Worm (Caenorhabditis elegans): ENCODE data around the gene glb-34.

The glb-34 gene

DNA sequence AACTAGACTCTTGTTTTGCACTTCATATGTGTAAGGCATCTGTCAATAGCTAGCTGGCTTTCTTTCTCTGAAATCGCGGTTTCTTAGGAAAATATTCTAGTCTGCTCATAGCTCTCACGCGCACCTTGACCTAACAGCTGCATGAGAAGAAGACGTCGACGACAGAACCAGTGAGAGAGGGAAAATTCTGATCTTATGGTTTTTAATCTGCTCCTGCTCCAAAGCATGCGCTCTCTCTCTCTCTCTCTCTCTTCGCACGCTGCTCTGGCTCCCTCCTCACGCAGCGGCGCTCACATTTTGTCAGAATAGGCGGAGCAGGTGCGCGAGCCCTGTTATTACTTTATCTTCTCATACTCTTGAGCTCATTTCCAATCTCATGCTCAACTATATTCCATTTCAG lies 49.6 kb upstream of the glb-34 start (continued):
- TF ChIP-seq lin-13 (GFP tag; optimal IDR thresholded peaks at IDR 0.05) (no peak), ceh-63 (GFP tag; optimal IDR thresholded peaks at IDR 0.05) (no peak), zip-4 (GFP tag; optimal IDR thresholded peaks at IDR 0.05) (no peak), sox-4 (tag; optimal IDR thresholded peaks at IDR 0.05) (peak; percentile 47), jun-1 (tag; optimal IDR thresholded peaks at IDR 0.05) (peak; percentile 21), nhr-71 (tag; optimal IDR thresholded peaks at IDR 0.05) (peak; percentile 85), nhr-11 (tag; optimal IDR thresholded peaks at IDR 0.05) (no peak), snpc-4 (tag; optimal IDR thresholded peaks at IDR 0.05) (no peak), ets-5 (GFP tag; IDR thresholded peaks at IDR 0.05) (no peak), Y116A8C.19 (tag; optimal IDR thresholded peaks at IDR 0.05; ENCODE audit: borderline replicate concordance) (no peak), nhr-84 (tag; optimal IDR thresholded peaks at IDR 0.05) (no peak), hlh-17 (GFP tag; optimal IDR thresholded peaks at IDR 0.05; ENCODE audit: borderline replicate concordance) (no peak), skn-1 (tag; optimal IDR thresholded peaks at IDR 0.05) (no peak), nhr-77 (tag; optimal IDR thresholded peaks at IDR 0.05) (peak; percentile 30), pax-3 (tag; optimal IDR thresholded peaks at IDR 0.05) (no peak), efl-1 (optimal IDR thresholded peaks at IDR 0.05) (peak in 1 of 2 experiments; percentile 3), efl-1 (GFP tag; optimal IDR thresholded peaks at IDR 0.05 in 1 of 2) (peak in 1 of 2 experiments; percentile 19), pqm-1 (tag; optimal IDR thresholded peaks at IDR 0.05) (no peak), ztf-4 (tag; optimal IDR thresholded peaks at IDR 0.05) (no peak), aha-1 (tag; optimal IDR thresholded peaks at IDR 0.05) (no peak), mep-1 (tag; optimal IDR thresholded peaks at IDR 0.05) (no peak), mef-2 (tag; optimal IDR thresholded peaks at IDR 0.05) (no peak), unc-30 (tag; optimal IDR thresholded peaks at IDR 0.05) (no peak), ceh-88 (GFP tag; IDR thresholded peaks at IDR 0.05) (no peak; the same call in 1 of the 2 replicates), alr-1 (tag; optimal IDR thresholded peaks at IDR 0.05; ENCODE audit: borderline replicate concordance) (no peak), ceh-82 (tag; optimal IDR thresholded peaks at IDR 0.05) (peak in 1 of 3 experiments; percentile 58), C16A3.4 (tag; optimal IDR thresholded peaks at IDR 0.05) (no peak), tlp-1 (tag; optimal IDR thresholded peaks at IDR 0.05) (no peak), nhr-76 (tag; optimal IDR thresholded peaks at IDR 0.05) (no peak), swsn-7 (tag; optimal IDR thresholded peaks at IDR 0.05) (peak; percentile 52), ceh-90 (tag; optimal IDR thresholded peaks at IDR 0.05) (no peak), lin-35 (GFP tag; optimal IDR thresholded peaks at IDR 0.05) (no peak), nhr-28 (tag; optimal IDR thresholded peaks at IDR 0.05) (no peak), unc-130 (tag; optimal IDR thresholded peaks at IDR 0.05) (no peak), nhr-19 (GFP tag; conservative IDR thresholded peaks at IDR 0.05) (no peak)

DNA sequence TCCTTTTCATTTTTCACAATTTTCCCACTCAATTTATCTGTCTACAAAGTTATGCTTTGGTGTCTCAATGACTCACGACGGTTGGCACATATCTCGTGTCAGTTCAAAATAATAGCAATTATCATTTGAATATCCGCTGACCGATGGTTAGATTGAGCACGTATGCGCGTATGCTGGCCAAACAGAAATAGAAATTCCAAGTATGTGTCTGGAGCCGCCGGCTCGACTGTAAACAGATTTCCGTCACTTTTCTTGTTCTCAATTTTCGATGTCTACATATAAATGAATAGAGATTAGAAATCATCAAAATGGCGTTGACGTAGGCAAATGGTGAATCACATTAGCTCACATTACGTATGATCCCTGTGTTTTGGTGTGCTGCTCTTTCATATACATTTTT lies 48.6 kb upstream of the glb-34 start:
- TF ChIP-seq pax-3 (tag; optimal IDR thresholded peaks at IDR 0.05) (peak; percentile 54), snu-23 (GFP tag; optimal IDR thresholded peaks at IDR 0.05) (no peak), zag-1 (tag; optimal IDR thresholded peaks at IDR 0.05) (no peak), efl-1 (optimal IDR thresholded peaks at IDR 0.05) (no peak), efl-1 (GFP tag; optimal IDR thresholded peaks at IDR 0.05 in 1 of 2) (peak in 1 of 2 experiments; percentile 19), nhr-71 (tag; optimal IDR thresholded peaks at IDR 0.05) (peak; percentile 77), nhr-47 (tag; optimal IDR thresholded peaks at IDR 0.05) (peak; percentile 33), lin-14 (GFP tag; optimal IDR thresholded peaks at IDR 0.05) (peak; percentile 2), fkh-10 (GFP tag; optimal IDR thresholded peaks at IDR 0.05) (peak; percentile 4), ceh-8 (GFP tag; optimal IDR thresholded peaks at IDR 0.05) (peak; percentile 44), dsc-1 (tag; optimal IDR thresholded peaks at IDR 0.05) (peak; percentile 72), nhr-20 (tag; optimal IDR thresholded peaks at IDR 0.05) (peak; percentile 34), elt-2 (tag; optimal IDR thresholded peaks at IDR 0.05) (no peak), fkh-8 (tag; optimal IDR thresholded peaks at IDR 0.05) (peak; percentile 81)

Measured in whole organism, L1 larva.